Worm (Caenorhabditis elegans) whole organism, midembryonic: Measurements from ENCODE around the gene npr-16.

Experiments
- T22C8.4 ChIP-seq: fragments of 200-800 bp; sonication (Bioruptor generic); IDR thresholded peaks from 2 replicates; pipeline ENCODE4 v1.3.6; 2022; ENCODE audit warnings: missing genetic modification characterization, missing compliant biosample characterization
- cog-1 ChIP-seq: sonication (generic microtip); optimal IDR thresholded peaks from 2 replicates; lab custom pipeline; 2016; ENCODE audit warnings: missing genetic modification characterization, missing compliant biosample characterization
- flt-1 ChIP-seq: fragments of 200-800 bp; sonication (Bioruptor generic); IDR thresholded peaks from 2 replicates; pipeline ENCODE4 v1.3.6; 2022; ENCODE audit warnings: missing genetic modification characterization, missing compliant biosample characterization
- klf-2 ChIP-seq: fragments of 200-800 bp; sonication (Bioruptor generic); conservative IDR thresholded peaks from 2 replicates; pipeline ENCODE4 v1.3.6; 2022; ENCODE audit warnings: missing genetic modification reagents, missing genetic modification characterization, missing compliant biosample characterization
- med-1 ChIP-seq: sonication (generic microtip); optimal IDR thresholded peaks from 2 replicates; lab custom pipeline; 2017; ENCODE audit warnings: missing genetic modification characterization, mild to moderate bottlenecking, missing compliant biosample characterization, antibody characterized with exemption, missing genetic modification reagents; ENCODE audit not compliant: insufficient read depth
- ref-1 ChIP-seq: fragments of 200-800 bp; sonication (Bioruptor generic); conservative IDR thresholded peaks from 2 replicates; pipeline ENCODE4 v1.3.6; 2022; ENCODE audit warnings: missing genetic modification reagents, missing genetic modification characterization, missing compliant biosample characterization
- tab-1 ChIP-seq: fragments of 200-800 bp; sonication (Bioruptor generic); IDR thresholded peaks from 2 replicates; pipeline ENCODE4 v1.3.6; 2022; ENCODE audit warnings: missing genetic modification characterization, missing compliant biosample characterization
- ztf-23 ChIP-seq: fragments of 200-800 bp; sonication (Bioruptor generic); IDR thresholded peaks from 2 replicates; pipeline ENCODE4 v1.3.6; 2022; ENCODE audit warnings: missing genetic modification reagents, missing genetic modification characterization, missing compliant biosample characterization
- ztf-29 ChIP-seq: fragments of 200-800 bp; sonication (Bioruptor generic); IDR thresholded peaks from 2 replicates; pipeline ENCODE4 v1.3.6; 2022; ENCODE audit warnings: missing genetic modification reagents, missing genetic modification characterization, missing compliant biosample characterization

The npr-16 gene

ce11 chrX:3538067-3538466 is 19.5 kb downstream of the npr-16 start:
- TF ChIP-seq ztf-23 (GFP tag; lab: Robert Waterston, UW) (no peak), T22C8.4 (no peak), med-1 (no peak), ref-1 (GFP tag; lab: Robert Waterston, UW) (no peak), flt-1 (GFP tag; lab: Robert Waterston, UW) (no peak), klf-2 (no peak), ztf-29 (GFP tag; lab: Robert Waterston, UW) (no peak), cog-1 (tag; lab: Kevin White, UChicago) (no peak), tab-1 (GFP tag; lab: Robert Waterston, UW) (no peak)

ce11 chrX:3540861-3541260 is 22.3 kb downstream of the npr-16 start:
- peak; percentile 50; the same call in 1 of the 2 replicates for TF ChIP-seq tab-1 (GFP tag; lab: Robert Waterston, UW)
- peak; percentile 27 for TF ChIP-seq cog-1 (tag; lab: Kevin White, UChicago)
- no peak for TF ChIP-seq ztf-23 (GFP tag; lab: Robert Waterston, UW)
- TF ChIP-seq flt-1 (GFP tag; lab: Robert Waterston, UW), result 0 out of 2 replicates have a peak, but pooled peaks have one; percentile 43
- TF ChIP-seq med-1, result no peak
- no peak for TF ChIP-seq ztf-29 (GFP tag; lab: Robert Waterston, UW)

- TF ChIP-seq ztf-23 (GFP tag; lab: Robert Waterston, UW), result no peak
- TF ChIP-seq klf-2, result no peak
- no peak for TF ChIP-seq tab-1 (GFP tag; lab: Robert Waterston, UW)
These were observed 23.6 kb downstream of the npr-16 start, which contains the start of gene rgs-7 for ce11 chrX:3542242-3542641. Gene rgs-7, plus strand, starts transcription at chrX:3542542.

- TF ChIP-seq tab-1 (GFP tag; lab: Robert Waterston, UW) (no peak), ztf-23 (GFP tag; lab: Robert Waterston, UW) (no peak), ztf-29 (GFP tag; lab: Robert Waterston, UW) (no peak), med-1 (no peak), klf-2 (no peak)
These were observed 28.5 kb downstream of the npr-16 start for ce11 chrX:3547097-3547496.

- TF ChIP-seq ztf-29 (GFP tag; lab: Robert Waterston, UW) (no peak), ztf-23 (GFP tag; lab: Robert Waterston, UW) (no peak), cog-1 (tag; lab: Kevin White, UChicago) (no peak), T22C8.4 (no peak), tab-1 (GFP tag; lab: Robert Waterston, UW) (no peak), med-1 (no peak), klf-2 (no peak), flt-1 (GFP tag; lab: Robert Waterston, UW) (no peak), ref-1 (GFP tag; lab: Robert Waterston, UW) (no peak)
These were observed 29.2 kb downstream of the npr-16 start for ce11 chrX:3547828-3548227.

- TF ChIP-seq med-1 (no peak), ztf-23 (GFP tag; lab: Robert Waterston, UW) (no peak), cog-1 (tag; lab: Kevin White, UChicago) (no peak), T22C8.4 (no peak), ref-1 (GFP tag; lab: Robert Waterston, UW) (no peak), ztf-29 (GFP tag; lab: Robert Waterston, UW) (no peak), tab-1 (GFP tag; lab: Robert Waterston, UW) (no peak), klf-2 (no peak), flt-1 (GFP tag; lab: Robert Waterston, UW) (no peak)
These were observed 30.1 kb downstream of the npr-16 start for ce11 chrX:3548716-3549115.

- TF ChIP-seq T22C8.4 (no peak), ztf-29 (GFP tag; lab: Robert Waterston, UW) (no peak), cog-1 (tag; lab: Kevin White, UChicago) (no peak), ztf-23 (GFP tag; lab: Robert Waterston, UW) (no peak), flt-1 (GFP tag; lab: Robert Waterston, UW) (no peak), klf-2 (no peak), tab-1 (GFP tag; lab: Robert Waterston, UW) (no peak), ref-1 (GFP tag; lab: Robert Waterston, UW) (no peak), med-1 (no peak)
These were observed 32.6 kb downstream of the npr-16 start for ce11 chrX:3551173-3551572.

ce11 chrX:3552948-3553347 is 34.4 kb downstream of the npr-16 start:
- TF ChIP-seq tab-1 (GFP tag; lab: Robert Waterston, UW), result no peak

ce11 chrX:3553687-3554086 is 35.1 kb downstream of the npr-16 start:
- TF ChIP-seq tab-1 (GFP tag; lab: Robert Waterston, UW), result no peak
- no peak for TF ChIP-seq ztf-29 (GFP tag; lab: Robert Waterston, UW)
- TF ChIP-seq klf-2, result no peak
- TF ChIP-seq cog-1 (tag; lab: Kevin White, UChicago), result no peak
- no peak for TF ChIP-seq flt-1 (GFP tag; lab: Robert Waterston, UW)

- TF ChIP-seq ztf-23 (GFP tag; lab: Robert Waterston, UW) (no peak), ref-1 (GFP tag; lab: Robert Waterston, UW) (no peak), tab-1 (GFP tag; lab: Robert Waterston, UW) (no peak), flt-1 (GFP tag; lab: Robert Waterston, UW) (no peak), med-1 (no peak), cog-1 (tag; lab: Kevin White, UChicago) (no peak), klf-2 (no peak), T22C8.4 (no peak)
These were observed 35.5 kb downstream of the npr-16 start for ce11 chrX:3554117-3554516.

- TF ChIP-seq ztf-29 (GFP tag; lab: Robert Waterston, UW), result no peak
- TF ChIP-seq tab-1 (GFP tag; lab: Robert Waterston, UW), result no peak
These were observed 37.3 kb downstream of the npr-16 start for ce11 chrX:3555930-3556329.
